Worm (Caenorhabditis elegans): ENCODE measurements around the gene srt-48.

The srt-48 gene

DNA sequence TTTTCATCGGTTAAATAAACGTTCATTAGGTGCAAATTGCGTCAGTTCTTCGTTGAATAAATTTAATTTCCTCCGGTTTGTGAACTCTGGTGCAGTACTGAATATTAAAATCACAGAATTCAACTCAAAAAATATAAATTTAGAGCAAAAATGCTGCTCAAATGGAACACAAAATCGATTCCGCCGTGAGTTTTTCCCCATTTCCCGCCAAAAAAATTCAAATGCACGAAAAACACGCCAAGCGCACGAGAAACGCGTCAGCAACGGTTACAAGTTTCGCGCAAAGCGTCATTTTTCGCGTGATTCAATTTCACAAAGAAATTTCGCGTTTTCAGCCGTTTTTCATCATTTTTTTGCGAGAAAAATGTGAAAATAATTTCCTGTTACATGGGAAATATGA lies 29.2 kb downstream of the srt-48 start, which contains the start of gene hrpu-1 (continued):
- TF ChIP-seq F57A8.1 (GFP tag; optimal IDR thresholded peaks at IDR 0.05), result no peak
- no peak for TF ChIP-seq T07F8.4 (tag; optimal IDR thresholded peaks at IDR 0.05)
- peak; percentile 23; the same call in 1 of the 2 replicates for TF ChIP-seq ceh-91 (GFP tag; IDR thresholded peaks at IDR 0.05)
- TF ChIP-seq Y79H2A.3 (GFP tag; conservative IDR thresholded peaks at IDR 0.05), result 0 out of 2 replicates have a peak, but pooled peaks have one; percentile 38
- no peak for TF ChIP-seq ama-1 (optimal IDR thresholded peaks at IDR 0.05)
- peak in 1 of 2 experiments; percentile 39 for TF ChIP-seq ama-1 (GFP tag; optimal IDR thresholded peaks at IDR 0.05)
- TF ChIP-seq Y53F4B.3 (GFP tag; IDR thresholded peaks at IDR 0.05), result no peak
- TF ChIP-seq mcd-1 (GFP tag; IDR thresholded peaks at IDR 0.05), result peak; percentile 87
- TF ChIP-seq him-1 (tag; optimal IDR thresholded peaks at IDR 0.05), result peak; percentile 59
- peak; percentile 46 to 53 for TF ChIP-seq let-607 (tag; optimal IDR thresholded peaks at IDR 0.05)
- no peak for TF ChIP-seq F10E7.11 (tag; optimal IDR thresholded peaks at IDR 0.05)

DNA sequence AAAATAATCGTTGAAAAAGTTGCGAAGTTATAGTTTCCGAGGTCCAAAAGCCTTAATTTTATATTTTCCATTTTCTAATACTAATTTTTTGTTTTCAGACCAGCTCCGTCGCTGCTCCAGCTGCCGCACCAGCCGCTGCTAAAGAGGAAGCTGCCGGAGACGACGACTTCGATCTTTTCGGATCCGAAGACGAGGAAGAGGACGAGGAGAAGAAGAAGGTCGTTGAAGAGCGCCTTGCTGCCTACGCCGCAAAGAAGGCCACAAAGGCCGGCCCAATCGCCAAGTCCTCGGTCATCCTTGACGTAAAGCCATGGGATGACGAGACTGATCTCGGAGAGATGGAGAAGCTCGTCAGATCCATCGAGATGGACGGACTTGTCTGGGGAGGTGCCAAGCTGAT lies 29.9 kb downstream of the srt-48 start:
- no peak for TF ChIP-seq F57C9.4 (tag; optimal IDR thresholded peaks at IDR 0.05)
- TF ChIP-seq ceh-40 (GFP tag; IDR thresholded peaks at IDR 0.05), result no peak
- no peak for TF ChIP-seq nfya-2 (GFP tag; IDR thresholded peaks at IDR 0.05)
- peak; percentile 34; the same call in 1 of the 2 replicates for TF ChIP-seq mcd-1 (GFP tag; IDR thresholded peaks at IDR 0.05)
- no peak for TF ChIP-seq tbx-9 (tag; optimal IDR thresholded peaks at IDR 0.05; ENCODE audit: borderline replicate concordance)
- TF ChIP-seq ztf-25 (GFP tag; IDR thresholded peaks at IDR 0.05), result no peak
- TF ChIP-seq ama-1 (optimal IDR thresholded peaks at IDR 0.05), result no peak
- TF ChIP-seq ama-1 (GFP tag; optimal IDR thresholded peaks at IDR 0.05), result no peak
- TF ChIP-seq F55B11.4 (tag; optimal IDR thresholded peaks at IDR 0.05; ENCODE audit: borderline replicate concordance, insufficient read depth), result no peak
- TF ChIP-seq fkh-3 (tag; optimal IDR thresholded peaks at IDR 0.05), result peak; percentile 17
- peak; percentile 82 for TF ChIP-seq attf-6 (GFP tag; IDR thresholded peaks at IDR 0.05)
- TF ChIP-seq F10E7.11 (tag; optimal IDR thresholded peaks at IDR 0.05), result no peak
- no peak for TF ChIP-seq repo-1 (tag; optimal IDR thresholded peaks at IDR 0.05)
- TF ChIP-seq hlh-26 (GFP tag; conservative IDR thresholded peaks at IDR 0.05), result no peak
- TF ChIP-seq lin-26 (GFP tag; IDR thresholded peaks at IDR 0.05), result peak; percentile 62; the same call in 1 of the 2 replicates
- TF ChIP-seq ztf-26 (tag; optimal IDR thresholded peaks at IDR 0.05), result no peak
- peak; percentile 4 for TF ChIP-seq snpc-4 (GFP tag; optimal IDR thresholded peaks at IDR 0.05)
- TF ChIP-seq snpc-4 (tag; optimal IDR thresholded peaks at IDR 0.05), result peak in 2 of 4 experiments; percentile 4 to 42
- TF ChIP-seq nhr-120 (GFP tag; IDR thresholded peaks at IDR 0.05), result 0 out of 2 replicates have a peak, but pooled peaks have one; percentile 13
- no peak for TF ChIP-seq sptf-2 (GFP tag; optimal IDR thresholded peaks at IDR 0.05)
- TF ChIP-seq Y53G8AR.9 (GFP tag; conservative IDR thresholded peaks at IDR 0.05), result no peak
- TF ChIP-seq rec-8 (tag; optimal IDR thresholded peaks at IDR 0.05), result no peak
- TF ChIP-seq chd-7 (tag; optimal IDR thresholded peaks at IDR 0.05), result peak; percentile 22
- TF ChIP-seq madf-8 (GFP tag; conservative IDR thresholded peaks at IDR 0.05), result no peak
- TF ChIP-seq lin-54 (GFP tag; optimal IDR thresholded peaks at IDR 0.05), result peak; percentile 1
- TF ChIP-seq athp-1 (tag; optimal IDR thresholded peaks at IDR 0.05), result no peak
- 0 out of 2 replicates have a peak, but pooled peaks have one; percentile 9 for TF ChIP-seq pbrm-1 (GFP tag; IDR thresholded peaks at IDR 0.05)
- TF ChIP-seq hmg-1.2 (GFP tag; IDR thresholded peaks at IDR 0.05), result no peak; the same call in 1 of the 2 replicates
- peak; percentile 66; the same call in 1 of the 2 replicates for TF ChIP-seq cebp-2 (GFP tag; IDR thresholded peaks at IDR 0.05)
- TF ChIP-seq hmg-20 (GFP tag; IDR thresholded peaks at IDR 0.05), result no peak
- no peak for TF ChIP-seq B0336.3 (GFP tag; IDR thresholded peaks at IDR 0.05)
- TF ChIP-seq Y56A3A.18 (GFP tag; IDR thresholded peaks at IDR 0.05), result 0 out of 2 replicates have a peak, but pooled peaks have one; percentile 8
- TF ChIP-seq pha-4 (tag; optimal IDR thresholded peaks at IDR 0.05), result no peak
- no peak for TF ChIP-seq ztf-22 (GFP tag; optimal IDR thresholded peaks at IDR 0.05)
- TF ChIP-seq ekl-4 (GFP tag; IDR thresholded peaks at IDR 0.05), result peak; percentile 68; the same call in 1 of the 2 replicates
- TF ChIP-seq ZK185.1 (tag; optimal IDR thresholded peaks at IDR 0.05; ENCODE audit: poor library complexity, severe bottlenecking), result no peak
- no peak for TF ChIP-seq bed-1 (GFP tag; IDR thresholded peaks at IDR 0.05)
- 0 out of 2 replicates have a peak, but pooled peaks have one; percentile 26 for TF ChIP-seq hsf-1 (GFP tag; IDR thresholded peaks at IDR 0.05)
- peak; percentile 10 for TF ChIP-seq snpc-3.4 (tag; optimal IDR thresholded peaks at IDR 0.05)
